Fruit fly (Drosophila melanogaster) whole organism, embryonic: Measurements from ENCODE around the gene ppk13.

Source experiments
- CG10431 ChIP-seq: fragments of 200-800 bp; sonication (Bioruptor generic); optimal IDR thresholded peaks from 3 replicates; lab custom pipeline; 2018; ENCODE audit warnings: missing biosample characterization, mild to moderate bottlenecking, missing genetic modification characterization
- CG10979 ChIP-seq: fragments of 200-800 bp; sonication (Bioruptor generic); optimal IDR thresholded peaks from 2 replicates; lab custom pipeline; 2018; ENCODE audit warnings: missing biosample characterization, mild to moderate bottlenecking, missing genetic modification characterization, moderate library complexity
- CG12236 ChIP-seq: fragments of 200-800 bp; sonication (Bioruptor generic); optimal IDR thresholded peaks from 2 replicates; lab custom pipeline; 2016; ENCODE audit warnings: missing biosample characterization, missing genetic modification characterization
- Dip2 ChIP-seq: fragments of 200-800 bp; sonication (Bioruptor generic); IDR thresholded peaks from 2 replicates; pipeline ENCODE4 v1.3.6; 2022; ENCODE audit warnings: missing biosample characterization, missing genetic modification characterization
- PHDP ChIP-seq: fragments of 200-800 bp; sonication (Bioruptor generic); optimal IDR thresholded peaks from 3 replicates; lab custom pipeline; 2018; ENCODE audit warnings: missing biosample characterization, mild to moderate bottlenecking, missing genetic modification characterization, moderate library complexity
- Sox100B ChIP-seq: fragments of 200-800 bp; sonication (Bioruptor generic); optimal IDR thresholded peaks from 3 replicates; lab custom pipeline; 2018; ENCODE audit warnings: missing biosample characterization, mild to moderate bottlenecking, missing genetic modification characterization
- Xbp1 ChIP-seq: fragments of 200-800 bp; sonication (Bioruptor generic); optimal IDR thresholded peaks from 3 replicates; lab custom pipeline; 2016; ENCODE audit warnings: missing biosample characterization, mild to moderate bottlenecking, missing genetic modification characterization
- chn ChIP-seq: fragments of 200-800 bp; sonication (Bioruptor generic); optimal IDR thresholded peaks from 2 replicates; lab custom pipeline; 2016; ENCODE audit warnings: missing biosample characterization, missing genetic modification characterization
- crp ChIP-seq, 2 experiments: fragments of 200-800 bp; sonication (Bioruptor generic); optimal IDR thresholded peaks; 2 replicates in 1 of 2; 3 replicates in 1 of 2; lab custom pipeline; 2017; ENCODE audit warnings: missing biosample characterization in 2 of 2, missing genetic modification characterization in 2 of 2, mild to moderate bottlenecking in 1 of 2, moderate library complexity in 1 of 2
- shn ChIP-seq: fragments of 200-800 bp; sonication (Bioruptor generic); optimal IDR thresholded peaks from 3 replicates; lab custom pipeline; 2016; ENCODE audit warnings: missing biosample characterization, missing genetic modification characterization

DNA sequence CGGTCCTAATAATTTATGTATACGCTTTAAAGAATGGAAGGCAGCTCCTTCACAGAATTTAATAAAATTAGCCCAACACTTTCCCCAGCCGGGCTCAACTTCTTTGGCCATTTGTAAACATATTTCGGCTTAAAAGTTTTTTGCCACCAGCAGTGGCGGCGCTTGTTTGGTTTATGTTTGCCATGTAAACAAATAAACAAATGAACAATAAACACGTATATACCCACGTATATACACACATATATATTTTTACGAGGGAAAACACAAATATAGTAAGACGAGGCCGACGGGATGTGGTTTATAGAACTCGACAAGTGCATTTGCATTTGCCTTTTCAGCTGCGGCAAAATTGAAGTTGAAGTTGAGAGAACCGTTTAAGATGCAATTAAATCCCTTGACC, 50.8 kb downstream of the ppk13 start:
- TF ChIP-seq PHDP (peak; percentile 31), shn (GFP tag; lab: Kevin White, UChicago) (no peak), CG10979 (tag; lab: Kevin White, UChicago) (peak; percentile 26), Dip2 (no peak), Xbp1 (no peak), chn (GFP tag; lab: Kevin White, UChicago) (no peak), Sox100B (GFP tag; lab: Kevin White, UChicago) (peak; percentile 47), CG10431 (GFP tag; lab: Kevin White, UChicago) (no peak), crp (GFP tag; optimal IDR thresholded peaks at IDR 0.05; lab: Kevin White, UChicago) (no peak), CG12236 (GFP tag; lab: Kevin White, UChicago) (peak; percentile 28)
